Fruit fly (Drosophila melanogaster) whole organism, embryonic: ENCODE results near the gene Ccz1.

ENCODE experiments used
- Aef1 ChIP-seq: fragments of 200-800 bp; sonication (Bioruptor generic); IDR thresholded peaks from 3 replicates; pipeline ENCODE4 v1.3.6; 2022; ENCODE audit warnings: missing biosample characterization, missing genetic modification characterization
- Atf-2 ChIP-seq: fragments of 200-800 bp; sonication (Bioruptor generic); optimal IDR thresholded peaks from 2 replicates; lab custom pipeline; 2016; ENCODE audit warnings: missing biosample characterization, missing genetic modification characterization
- Atf6 ChIP-seq: fragments of 200-800 bp; sonication (Bioruptor generic); IDR thresholded peaks from 2 replicates; pipeline ENCODE4 v1.3.6; 2022; ENCODE audit warnings: missing biosample characterization, missing genetic modification characterization
- CG11247 ChIP-seq: fragments of 200-800 bp; sonication (Bioruptor generic); IDR thresholded peaks from 2 replicates; pipeline ENCODE4 v1.3.6; 2022; ENCODE audit warnings: missing biosample characterization, missing genetic modification characterization
- CG17385 ChIP-seq: fragments of 200-800 bp; sonication (Bioruptor generic); optimal IDR thresholded peaks from 3 replicates; lab custom pipeline; 2018; ENCODE audit warnings: missing biosample characterization, mild to moderate bottlenecking, missing genetic modification characterization
- CG2712 ChIP-seq: fragments of 200-800 bp; optimal IDR thresholded peaks from 3 replicates; lab custom pipeline; 2019; ENCODE audit warnings: missing biosample characterization, mild to moderate bottlenecking, missing genetic modification characterization, moderate library complexity
- CG2875 ChIP-seq: fragments of 200-800 bp; sonication (Bioruptor generic); optimal IDR thresholded peaks from 2 replicates; lab custom pipeline; 2017; ENCODE audit warnings: missing biosample characterization, mild to moderate bottlenecking, missing genetic modification characterization, missing genetic modification reagents
- CG3065 ChIP-seq: fragments of 200-800 bp; sonication (Bioruptor generic); optimal IDR thresholded peaks from 2 replicates; lab custom pipeline; 2016; ENCODE audit warnings: missing biosample characterization, missing genetic modification characterization
- CG32772 ChIP-seq: fragments of 200-800 bp; sonication (Bioruptor generic); IDR thresholded peaks from 2 replicates; pipeline ENCODE4 v1.3.6; 2022; ENCODE audit warnings: missing biosample characterization, missing genetic modification characterization
- CG3281 ChIP-seq: fragments of 200-800 bp; sonication (Bioruptor generic); optimal IDR thresholded peaks from 3 replicates; lab custom pipeline; 2017; ENCODE audit warnings: missing biosample characterization, mild to moderate bottlenecking, missing genetic modification characterization
- CG4424 ChIP-seq: fragments of 200-800 bp; sonication (Bioruptor generic); optimal IDR thresholded peaks from 3 replicates; lab custom pipeline; 2016; ENCODE audit warnings: missing biosample characterization, missing genetic modification characterization
- CG4707 ChIP-seq: fragments of 200-800 bp; sonication (Bioruptor generic); optimal IDR thresholded peaks from 2 replicates; lab custom pipeline; 2018; ENCODE audit warnings: missing biosample characterization, mild to moderate bottlenecking, missing genetic modification characterization, moderate library complexity
- CG4730 ChIP-seq: fragments of 200-800 bp; sonication (Bioruptor generic); IDR thresholded peaks from 2 replicates; pipeline ENCODE4 v1.3.6; 2022; ENCODE audit warnings: missing biosample characterization, missing genetic modification characterization
- CG5245 ChIP-seq: fragments of 200-800 bp; sonication (Bioruptor generic); optimal IDR thresholded peaks from 3 replicates; lab custom pipeline; 2016; ENCODE audit warnings: missing biosample characterization, missing genetic modification characterization
- CG6254 ChIP-seq: fragments of 200-800 bp; sonication (Bioruptor generic); optimal IDR thresholded peaks from 3 replicates; lab custom pipeline; 2017; ENCODE audit warnings: mild to moderate bottlenecking, missing biosample characterization, missing genetic modification reagents, missing genetic modification characterization
- CG7786 ChIP-seq: fragments of 200-800 bp; sonication (Bioruptor generic); optimal IDR thresholded peaks from 2 replicates; lab custom pipeline; 2016; ENCODE audit warnings: missing biosample characterization, missing genetic modification characterization
- CG7839 ChIP-seq: fragments of 200-800 bp; sonication (Bioruptor generic); optimal IDR thresholded peaks from 3 replicates; lab custom pipeline; 2018; ENCODE audit warnings: missing biosample characterization, mild to moderate bottlenecking, missing genetic modification characterization, moderate library complexity
- CG8281 ChIP-seq: fragments of 200-800 bp; sonication (Bioruptor generic); optimal IDR thresholded peaks from 2 replicates; lab custom pipeline; 2018; ENCODE audit warnings: missing biosample characterization, mild to moderate bottlenecking, missing genetic modification characterization, moderate library complexity
- CG8290 ChIP-seq, 3 experiments: fragments of 200-800 bp; sonication (Bioruptor generic); optimal IDR thresholded peaks; 2 replicates each; lab custom pipeline; 2016 to 2019; ENCODE audit warnings: missing biosample characterization in 3 of 3, missing genetic modification characterization in 3 of 3, mild to moderate bottlenecking in 2 of 3, moderate library complexity in 1 of 3
- CG8924 ChIP-seq: fragments of 200-800 bp; optimal IDR thresholded peaks from 3 replicates; lab custom pipeline; 2019; ENCODE audit warnings: missing biosample characterization, mild to moderate bottlenecking, missing genetic modification characterization, moderate library complexity
- CG9727 ChIP-seq: fragments of 200-800 bp; sonication (Bioruptor generic); optimal IDR thresholded peaks from 3 replicates; lab custom pipeline; 2017; ENCODE audit warnings: missing biosample characterization, mild to moderate bottlenecking, missing genetic modification characterization
- Chrac-16 ChIP-seq: fragments of 200-800 bp; sonication (Bioruptor generic); optimal IDR thresholded peaks from 3 replicates; lab custom pipeline; 2016; ENCODE audit warnings: missing biosample characterization, missing genetic modification characterization
- D19A ChIP-seq: fragments of 200-800 bp; optimal IDR thresholded peaks from 3 replicates; lab custom pipeline; 2019; ENCODE audit warnings: missing biosample characterization, mild to moderate bottlenecking, missing genetic modification characterization, moderate library complexity
- Deaf1 ChIP-seq: fragments of 200-800 bp; optimal IDR thresholded peaks from 3 replicates; lab custom pipeline; 2019; ENCODE audit warnings: missing biosample characterization, mild to moderate bottlenecking, missing genetic modification characterization, moderate library complexity
- Fer1 ChIP-seq: fragments of 200-800 bp; sonication (Bioruptor generic); optimal IDR thresholded peaks from 2 replicates; lab custom pipeline; 2017; ENCODE audit warnings: missing biosample characterization, mild to moderate bottlenecking, missing genetic modification characterization
- HLH3B ChIP-seq: fragments of 200-800 bp; sonication (Bioruptor generic); IDR thresholded peaks from 2 replicates; pipeline ENCODE4 v1.3.6; 2022; ENCODE audit warnings: missing biosample characterization, missing genetic modification characterization
- Hey ChIP-seq: fragments of 200-800 bp; sonication (Bioruptor generic); optimal IDR thresholded peaks from 3 replicates; lab custom pipeline; 2018; ENCODE audit warnings: missing biosample characterization, mild to moderate bottlenecking, missing genetic modification characterization
- Ssrp ChIP-seq: fragments of 200-800 bp; sonication (Bioruptor generic); optimal IDR thresholded peaks from 2 replicates; lab custom pipeline; 2018; ENCODE audit warnings: missing biosample characterization, mild to moderate bottlenecking, missing genetic modification characterization, moderate library complexity
- Trl ChIP-seq, 3 experiments: fragments of >200 bp in 2 of 3; fragments of 200-800 bp in 1 of 3; sonication (Bioruptor generic) in 1 of 3; optimal IDR thresholded peaks; 2 replicates in 1 of 3; 3 replicates in 2 of 3; lab custom pipeline; 2016 to 2017; ENCODE audit warnings: missing biosample characterization in 1 of 3, missing genetic modification characterization in 1 of 3
- Xbp1 ChIP-seq: fragments of 200-800 bp; sonication (Bioruptor generic); optimal IDR thresholded peaks from 3 replicates; lab custom pipeline; 2016; ENCODE audit warnings: missing biosample characterization, mild to moderate bottlenecking, missing genetic modification characterization
- bab2 ChIP-seq: fragments of 200-800 bp; sonication (Bioruptor generic); optimal IDR thresholded peaks from 2 replicates; lab custom pipeline; 2016; ENCODE audit warnings: missing biosample characterization, missing genetic modification characterization
- bbx ChIP-seq: fragments of 200-800 bp; sonication (Bioruptor generic); IDR thresholded peaks from 2 replicates; pipeline ENCODE4 v1.3.6; 2022; ENCODE audit warnings: missing biosample characterization, missing genetic modification characterization; ENCODE audit not compliant: partially characterized antibody
- cato ChIP-seq: fragments of 200-800 bp; sonication (Bioruptor generic); optimal IDR thresholded peaks from 2 replicates; lab custom pipeline; 2016; ENCODE audit warnings: missing biosample characterization, missing genetic modification characterization, borderline replicate concordance
- ci ChIP-seq: fragments of 200-800 bp; sonication (Bioruptor generic); IDR thresholded peaks from 3 replicates; pipeline ENCODE4 v1.3.6; 2022; ENCODE audit warnings: missing biosample characterization, missing genetic modification characterization
- dmrt99B ChIP-seq: fragments of 200-800 bp; sonication (Bioruptor generic); optimal IDR thresholded peaks from 2 replicates; lab custom pipeline; 2018; ENCODE audit warnings: missing biosample characterization, mild to moderate bottlenecking, missing genetic modification characterization, moderate library complexity
- en ChIP-seq: fragments of 200-800 bp; sonication (Bioruptor generic); optimal IDR thresholded peaks from 2 replicates; lab custom pipeline; 2016; ENCODE audit warnings: missing biosample characterization, missing genetic modification characterization
- klu ChIP-seq: fragments of 200-800 bp; sonication (Bioruptor generic); IDR thresholded peaks from 2 replicates; pipeline ENCODE4 v1.3.6; 2022; ENCODE audit warnings: missing biosample characterization, missing genetic modification characterization
- mam ChIP-seq: fragments of 200-800 bp; sonication (Bioruptor generic); optimal IDR thresholded peaks from 3 replicates; lab custom pipeline; 2016; ENCODE audit warnings: missing biosample characterization, missing genetic modification characterization
- nmo ChIP-seq: fragments of 200-800 bp; sonication (Bioruptor generic); optimal IDR thresholded peaks from 2 replicates; lab custom pipeline; 2018; ENCODE audit warnings: missing biosample characterization, mild to moderate bottlenecking, missing genetic modification characterization, moderate library complexity
- pan ChIP-seq, 4 experiments: fragments of >200 bp in 3 of 4; fragments of 200-800 bp in 1 of 4; sonication (Bioruptor generic) in 1 of 4; optimal IDR thresholded peaks in 3 of 4; IDR thresholded peaks in 1 of 4; 2 replicates each; pipeline versions ENCODE4 v1.3.6 to Lab custom; 2017 to 2022; ENCODE audit warnings: missing biosample characterization in 2 of 4, missing genetic modification characterization in 2 of 4, mixed read lengths in 1 of 4
- so ChIP-seq: fragments of 200-800 bp; sonication (Bioruptor generic); IDR thresholded peaks from 3 replicates; pipeline ENCODE4 v1.3.6; 2022; ENCODE audit warnings: missing biosample characterization, missing genetic modification characterization
- stwl ChIP-seq: fragments of 200-800 bp; sonication (Bioruptor generic); optimal IDR thresholded peaks from 3 replicates; lab custom pipeline; 2018; ENCODE audit warnings: missing biosample characterization, mild to moderate bottlenecking, missing genetic modification characterization, moderate library complexity
- tll ChIP-seq, 2 experiments: fragments of 200-800 bp in 1 of 2; fragments of >200 bp in 1 of 2; sonication (Bioruptor generic) in 1 of 2; optimal IDR thresholded peaks; 2 replicates each; lab custom pipeline; 2017 to 2019; ENCODE audit warnings: missing biosample characterization in 2 of 2, missing genetic modification characterization in 2 of 2, mild to moderate bottlenecking in 1 of 2, moderate library complexity in 1 of 2
- toy ChIP-seq: fragments of 200-800 bp; sonication (Bioruptor generic); IDR thresholded peaks from 2 replicates; pipeline ENCODE4 v1.3.6; 2022; ENCODE audit warnings: missing biosample characterization, missing genetic modification characterization
- trh ChIP-seq: fragments of 200-800 bp; sonication (Bioruptor generic); optimal IDR thresholded peaks from 2 replicates; lab custom pipeline; 2016; ENCODE audit warnings: missing biosample characterization, missing genetic modification characterization
- tup ChIP-seq: fragments of 200-800 bp; sonication (Bioruptor generic); optimal IDR thresholded peaks from 2 replicates; lab custom pipeline; 2016; ENCODE audit warnings: missing biosample characterization, mild to moderate bottlenecking, missing genetic modification characterization, moderate library complexity
- tx ChIP-seq: fragments of 200-800 bp; sonication (Bioruptor generic); optimal IDR thresholded peaks from 2 replicates; lab custom pipeline; 2016; ENCODE audit warnings: missing biosample characterization, missing genetic modification characterization
- unpg ChIP-seq: fragments of 200-800 bp; sonication (Bioruptor generic); optimal IDR thresholded peaks from 3 replicates; lab custom pipeline; 2018; ENCODE audit warnings: missing biosample characterization, mild to moderate bottlenecking, missing genetic modification characterization, moderate library complexity
- zfh1 ChIP-seq: fragments of 200-800 bp; sonication (Bioruptor generic); IDR thresholded peaks from 3 replicates; pipeline ENCODE4 v1.3.6; 2022; ENCODE audit warnings: missing biosample characterization, missing genetic modification characterization

Ccz1 gene

dm6 chr3L:3851847-3852246 lies 47.1 kb downstream of the Ccz1 start (continued):
- TF ChIP-seq D19A (peak; percentile 42), klu (no peak), Atf-2 (GFP tag; lab: Kevin White, UChicago) (peak; percentile 0), bbx (GFP tag; lab: Robert Waterston, UW) (no peak), mam (peak; percentile 22), CG3065 (GFP tag; lab: Kevin White, UChicago) (no peak), en (GFP tag; lab: Kevin White, UChicago) (peak; percentile 20), Aef1 (no peak), CG7786 (GFP tag; lab: Kevin White, UChicago) (no peak), CG3281 (no peak), CG4707 (GFP tag; lab: Kevin White, UChicago) (no peak), CG5245 (GFP tag; lab: Kevin White, UChicago) (peak; percentile 18), CG4424 (GFP tag; lab: Kevin White, UChicago) (peak; percentile 61), toy (peak; percentile 42; the same call in 1 of the 2 replicates), tll (GFP tag; optimal IDR thresholded peaks at IDR 0.05; lab: Kevin White, UChicago) (no peak), so (GFP tag; lab: Robert Waterston, UW) (0 out of 3 replicates have a peak, but pooled peaks have one; percentile 14), CG6254 (peak; percentile 42), nmo (GFP tag; lab: Kevin White, UChicago) (peak; percentile 55), tx (GFP tag; lab: Kevin White, UChicago) (no peak), CG4730 (no peak), CG9727 (GFP tag; lab: Kevin White, UChicago) (peak; percentile 41), pan (optimal IDR thresholded peaks at IDR 0.05; lab: Kevin White, UChicago) (no peak), pan (GFP tag; optimal IDR thresholded peaks at IDR 0.05 in 1 of 2, IDR thresholded peaks at IDR 0.05 in 1 of 2) (peak in 1 of 2 experiments; percentile 40), Atf6 (GFP tag; lab: Robert Waterston, UW) (no peak), CG8290 (GFP tag; optimal IDR thresholded peaks at IDR 0.05; lab: Kevin White, UChicago) (peak; percentile 6), CG8290 (tag; optimal IDR thresholded peaks at IDR 0.05; lab: Kevin White, UChicago) (peak in 1 of 2 experiments; percentile 18), HLH3B (peak; percentile 30; the same call in 1 of the 2 replicates), tup (GFP tag; lab: Kevin White, UChicago) (no peak), Deaf1 (tag; lab: Kevin White, UChicago) (no peak), CG7839 (peak; percentile 50), CG8281 (no peak), Chrac-16 (GFP tag; lab: Kevin White, UChicago) (peak; percentile 4), Hey (tag; lab: Kevin White, UChicago) (no peak), zfh1 (peak; percentile 60; the same call in 1 of the 3 replicates), Trl (optimal IDR thresholded peaks at IDR 0.05; lab: Kevin White, UChicago) (no peak), Trl (GFP tag; optimal IDR thresholded peaks at IDR 0.05; lab: Kevin White, UChicago) (peak; percentile 4), CG8924 (tag; lab: Kevin White, UChicago) (peak; percentile 26), Ssrp (tag; lab: Kevin White, UChicago) (peak; percentile 45), stwl (tag; lab: Kevin White, UChicago) (no peak), CG2875 (GFP tag; lab: Kevin White, UChicago) (peak; percentile 9), cato (no peak), trh (GFP tag; lab: Kevin White, UChicago) (no peak), Xbp1 (GFP tag; lab: Kevin White, UChicago) (peak; percentile 45), CG32772 (no peak), CG2712 (peak; percentile 74), ci (GFP tag; lab: Robert Waterston, UW) (peak; percentile 47; the same call in 1 of the 3 replicates), CG11247 (0 out of 2 replicates have a peak, but pooled peaks have one; percentile 28), dmrt99B (tag; lab: Kevin White, UChicago) (peak; percentile 44), CG17385 (GFP tag; lab: Kevin White, UChicago) (peak; percentile 9), bab2 (no peak), Fer1 (GFP tag; lab: Kevin White, UChicago) (no peak), unpg (GFP tag; lab: Kevin White, UChicago) (peak; percentile 51)
